Worm (Caenorhabditis elegans) whole organism, L2 larva: ENCODE measurements around the gene cht-2.

Experiments used
- C34F6.9 ChIP-seq: fragments of 150-350 bp; optimal IDR thresholded peaks from 2 replicates; lab custom pipeline; 2014; ENCODE audit warnings: missing biosample characterization, missing genetic modification characterization
- F13H6.1 ChIP-seq: sonication (generic microtip); optimal IDR thresholded peaks from 2 replicates; lab custom pipeline; 2016; ENCODE audit warnings: missing genetic modification characterization, missing compliant biosample characterization
- R02D3.7 ChIP-seq: fragments of 150-350 bp; optimal IDR thresholded peaks from 2 replicates; lab custom pipeline; 2014; ENCODE audit warnings: missing biosample characterization, missing genetic modification characterization
- ZK546.5 ChIP-seq: sonication (generic microtip); optimal IDR thresholded peaks from 2 replicates; lab custom pipeline; 2017; ENCODE audit warnings: missing biosample characterization, missing genetic modification characterization
- alr-1 ChIP-seq: fragments of 150-350 bp; optimal IDR thresholded peaks from 2 replicates; lab custom pipeline; 2014; ENCODE audit warnings: missing biosample characterization, missing genetic modification characterization
- aly-2 ChIP-seq: fragments of 150-350 bp; optimal IDR thresholded peaks from 2 replicates; lab custom pipeline; 2014; ENCODE audit warnings: missing biosample characterization, missing genetic modification characterization
- ama-1 ChIP-seq: fragments of 150-350 bp; optimal IDR thresholded peaks from 2 replicates; lab custom pipeline; 2018; ENCODE audit warnings: inconsistent platforms
- blmp-1 ChIP-seq: sonication (generic microtip); optimal IDR thresholded peaks from 2 replicates; lab custom pipeline; 2017; ENCODE audit warnings: missing genetic modification characterization, mild to moderate bottlenecking, missing compliant biosample characterization, antibody characterized with exemption, moderate library complexity; ENCODE audit not compliant: insufficient read depth
- ceh-16 ChIP-seq: fragments of 150-350 bp; optimal IDR thresholded peaks from 2 replicates; lab custom pipeline; 2014; ENCODE audit warnings: missing biosample characterization, missing genetic modification characterization
- ceh-82 ChIP-seq: fragments of 150-350 bp; optimal IDR thresholded peaks from 2 replicates; lab custom pipeline; 2014; ENCODE audit warnings: missing biosample characterization, missing genetic modification characterization
- crh-2 ChIP-seq: sonication (generic microtip); optimal IDR thresholded peaks from 2 replicates; lab custom pipeline; 2017; ENCODE audit warnings: missing biosample characterization, missing genetic modification characterization
- dmd-4 ChIP-seq: sonication (generic microtip); optimal IDR thresholded peaks from 2 replicates; lab custom pipeline; 2017; ENCODE audit warnings: missing biosample characterization, missing genetic modification characterization
- egl-27 ChIP-seq: sonication (generic microtip); optimal IDR thresholded peaks from 3 replicates; lab custom pipeline; 2017; ENCODE audit warnings: missing biosample characterization, missing genetic modification reagents, missing genetic modification characterization
- elt-1 ChIP-seq: fragments of 150-350 bp; optimal IDR thresholded peaks from 2 replicates; lab custom pipeline; 2014; ENCODE audit warnings: missing biosample characterization, missing genetic modification characterization
- elt-3 ChIP-seq: sonication (generic microtip); optimal IDR thresholded peaks from 2 replicates; lab custom pipeline; 2017; ENCODE audit warnings: missing biosample characterization, missing genetic modification characterization
- fos-1 ChIP-seq: fragments of 150-350 bp; optimal IDR thresholded peaks from 2 replicates; lab custom pipeline; 2014; ENCODE audit warnings: missing biosample characterization, missing genetic modification characterization
- gmeb-1 ChIP-seq: fragments of 150-350 bp; optimal IDR thresholded peaks from 2 replicates; lab custom pipeline; 2014; ENCODE audit warnings: missing biosample characterization, missing genetic modification characterization
- lin-11 ChIP-seq: fragments of 150-350 bp; sonication (generic microtip); optimal IDR thresholded peaks from 2 replicates; lab custom pipeline; 2014; ENCODE audit warnings: missing biosample characterization, missing genetic modification characterization, inconsistent platforms, mixed read lengths
- lin-13 ChIP-seq: fragments of 150-350 bp; optimal IDR thresholded peaks from 2 replicates; lab custom pipeline; 2014; ENCODE audit warnings: missing biosample characterization, missing genetic modification reagents, missing genetic modification characterization
- lin-39 ChIP-seq: fragments of 150-350 bp; optimal IDR thresholded peaks from 2 replicates; lab custom pipeline; 2014; ENCODE audit warnings: missing biosample characterization, missing genetic modification reagents, missing genetic modification characterization
- lsy-2 ChIP-seq, 2 experiments: fragments of 150-350 bp in 1 of 2; sonication (generic microtip) in 1 of 2; optimal IDR thresholded peaks; 2 replicates each; lab custom pipeline; 2014 to 2017; ENCODE audit warnings: missing biosample characterization in 2 of 2, missing genetic modification characterization in 2 of 2
- mab-5 ChIP-seq: fragments of 150-350 bp; optimal IDR thresholded peaks from 2 replicates; lab custom pipeline; 2014; ENCODE audit warnings: missing biosample characterization, missing genetic modification characterization
- mdl-1 ChIP-seq, 2 experiments: fragments of 150-350 bp in 1 of 2; sonication (generic microtip) in 1 of 2; optimal IDR thresholded peaks; 2 replicates each; lab custom pipeline; 2017; ENCODE audit warnings: missing biosample characterization in 2 of 2, missing genetic modification characterization in 2 of 2
- nhr-10 ChIP-seq: sonication (generic microtip); optimal IDR thresholded peaks from 2 replicates; lab custom pipeline; 2017; ENCODE audit warnings: missing biosample characterization, missing genetic modification characterization
- nhr-11 ChIP-seq: fragments of 150-350 bp; optimal IDR thresholded peaks from 2 replicates; lab custom pipeline; 2014; ENCODE audit warnings: missing biosample characterization, missing genetic modification characterization
- nhr-12 ChIP-seq: fragments of 150-350 bp; optimal IDR thresholded peaks from 2 replicates; lab custom pipeline; 2014; ENCODE audit warnings: missing biosample characterization, missing genetic modification characterization
- nhr-129 ChIP-seq: fragments of 150-350 bp; optimal IDR thresholded peaks from 2 replicates; lab custom pipeline; 2014; ENCODE audit warnings: missing biosample characterization, missing genetic modification characterization
- nhr-21 ChIP-seq: fragments of 150-350 bp; optimal IDR thresholded peaks from 2 replicates; lab custom pipeline; 2014; ENCODE audit warnings: missing biosample characterization, missing genetic modification characterization
- nhr-23 ChIP-seq: fragments of 150-350 bp; optimal IDR thresholded peaks from 2 replicates; lab custom pipeline; 2014; ENCODE audit warnings: missing biosample characterization, missing genetic modification reagents, missing genetic modification characterization
- nhr-25 ChIP-seq: fragments of 150-350 bp; sonication (generic microtip); optimal IDR thresholded peaks from 3 replicates; lab custom pipeline; 2014; ENCODE audit warnings: missing biosample characterization, missing genetic modification characterization
- nhr-6 ChIP-seq: fragments of 150-350 bp; optimal IDR thresholded peaks from 2 replicates; lab custom pipeline; 2014; ENCODE audit warnings: missing biosample characterization, missing genetic modification characterization
- nhr-77 ChIP-seq: fragments of 150-350 bp; optimal IDR thresholded peaks from 2 replicates; lab custom pipeline; 2014; ENCODE audit warnings: missing biosample characterization, missing genetic modification characterization
- peb-1 ChIP-seq: fragments of 150-350 bp; optimal IDR thresholded peaks from 2 replicates; lab custom pipeline; 2014; ENCODE audit warnings: missing biosample characterization, missing genetic modification characterization
- sem-4 ChIP-seq: fragments of 150-350 bp; optimal IDR thresholded peaks from 2 replicates; lab custom pipeline; 2014; ENCODE audit warnings: missing biosample characterization, missing genetic modification reagents, missing genetic modification characterization
- sma-3 ChIP-seq: sonication (generic microtip); optimal IDR thresholded peaks from 2 replicates; lab custom pipeline; 2016; ENCODE audit warnings: missing genetic modification reagents, missing genetic modification characterization, missing compliant biosample characterization
- sma-9 ChIP-seq, 2 experiments: fragments of 150-350 bp in 1 of 2; sonication (generic microtip) in 1 of 2; optimal IDR thresholded peaks; 2 replicates each; lab custom pipeline; 2014 to 2016; ENCODE audit warnings: missing genetic modification characterization in 2 of 2, mild to moderate bottlenecking in 1 of 2, missing biosample characterization in 1 of 2, missing compliant biosample characterization in 1 of 2, missing genetic modification reagents in 1 of 2, moderate library complexity in 1 of 2
- snpc-4 ChIP-seq: fragments of 150-350 bp; optimal IDR thresholded peaks from 2 replicates; lab custom pipeline; 2014; ENCODE audit warnings: missing biosample characterization, missing genetic modification characterization
- unc-39 ChIP-seq: fragments of 150-350 bp; optimal IDR thresholded peaks from 2 replicates; lab custom pipeline; 2014; ENCODE audit warnings: missing biosample characterization, missing genetic modification characterization
- unc-55 ChIP-seq: fragments of 150-350 bp; sonication (generic microtip); optimal IDR thresholded peaks from 3 replicates; lab custom pipeline; 2014; ENCODE audit warnings: missing biosample characterization, missing genetic modification reagents, missing genetic modification characterization
- unc-62 ChIP-seq: fragments of 150-350 bp; optimal IDR thresholded peaks from 2 replicates; lab custom pipeline; 2014; ENCODE audit warnings: missing biosample characterization, missing genetic modification reagents, missing genetic modification characterization
- zag-1 ChIP-seq: fragments of 150-350 bp; optimal IDR thresholded peaks from 2 replicates; lab custom pipeline; 2014; ENCODE audit warnings: missing biosample characterization, missing genetic modification characterization
- ztf-1 ChIP-seq: fragments of 200-800 bp; sonication (Bioruptor generic); conservative IDR thresholded peaks from 2 replicates; pipeline ENCODE4 v1.3.6; 2022; ENCODE audit warnings: missing genetic modification characterization, missing compliant biosample characterization
- ztf-11 ChIP-seq: sonication (generic microtip); optimal IDR thresholded peaks from 2 replicates; lab custom pipeline; 2017; ENCODE audit warnings: missing biosample characterization, missing genetic modification characterization

cht-2 gene

DNA sequence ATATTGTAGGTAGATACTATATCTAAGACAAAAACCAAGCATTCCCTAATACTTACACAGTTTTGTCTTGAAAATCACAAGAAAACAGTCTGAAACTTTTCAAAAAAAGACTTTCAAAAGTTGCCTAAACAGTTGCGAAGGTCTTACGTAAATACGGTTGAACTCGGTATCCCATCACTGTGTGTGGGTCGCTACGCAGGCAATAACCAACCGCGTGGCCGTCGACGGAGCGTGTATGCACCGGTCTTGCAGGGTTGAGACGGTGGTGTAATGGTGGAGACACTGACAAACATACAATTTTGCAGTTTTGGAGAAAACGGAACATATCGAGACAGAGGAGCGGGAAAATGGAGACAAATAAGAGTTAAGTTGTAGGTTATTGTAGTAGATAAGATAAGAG, 40.5 kb downstream of the cht-2 start, which contains the start of gene iff-2 (continued):
- TF ChIP-seq ztf-11 (tag; lab: Kevin White, UChicago) (peak; percentile 37), ceh-16 (peak; percentile 99), fos-1 (peak; percentile 99), zag-1 (tag; lab: Kevin White, UChicago) (peak; percentile 99), R02D3.7 (tag; lab: Kevin White, UChicago) (peak; percentile 68), mab-5 (tag; lab: Kevin White, UChicago) (peak; percentile 97), nhr-10 (peak; percentile 92), dmd-4 (tag; lab: Kevin White, UChicago) (no peak), lin-39 (no peak)

DNA sequence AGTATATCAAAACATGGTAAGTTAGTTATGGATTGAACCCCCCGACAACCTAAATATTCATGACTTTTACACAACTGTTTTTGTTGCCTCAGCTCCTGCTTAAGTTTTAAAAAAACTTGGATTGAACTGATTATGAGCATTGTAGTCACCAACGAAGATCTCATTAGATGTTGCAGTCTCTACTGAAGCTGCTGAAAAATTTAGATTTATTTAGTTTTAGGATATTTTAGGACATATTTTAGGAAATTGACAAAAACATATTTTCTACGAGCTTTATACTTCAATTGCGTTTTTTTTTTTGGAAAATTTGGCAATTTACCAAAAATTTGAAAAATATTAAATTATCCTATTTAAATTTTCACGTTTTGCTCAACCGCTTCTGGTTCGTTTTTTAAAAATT, 41.3 kb downstream of the cht-2 start, which contains the start of gene F54C9.14:
F54C9.14 (plus strand) TSS at position 301 of the 400 bp plus-strand sequence.
- no peak for TF ChIP-seq nhr-21 (tag; lab: Kevin White, UChicago)
- TF ChIP-seq sma-3, result no peak
- no peak for TF ChIP-seq ama-1
- TF ChIP-seq R02D3.7 (tag; lab: Kevin White, UChicago), result no peak
- no peak for TF ChIP-seq nhr-25 (tag; lab: Kevin White, UChicago)
- no peak for TF ChIP-seq crh-2 (tag; lab: Kevin White, UChicago)
- no peak for TF ChIP-seq elt-3 (tag; lab: Kevin White, UChicago)
- no peak for TF ChIP-seq peb-1 (tag; lab: Kevin White, UChicago)

DNA sequence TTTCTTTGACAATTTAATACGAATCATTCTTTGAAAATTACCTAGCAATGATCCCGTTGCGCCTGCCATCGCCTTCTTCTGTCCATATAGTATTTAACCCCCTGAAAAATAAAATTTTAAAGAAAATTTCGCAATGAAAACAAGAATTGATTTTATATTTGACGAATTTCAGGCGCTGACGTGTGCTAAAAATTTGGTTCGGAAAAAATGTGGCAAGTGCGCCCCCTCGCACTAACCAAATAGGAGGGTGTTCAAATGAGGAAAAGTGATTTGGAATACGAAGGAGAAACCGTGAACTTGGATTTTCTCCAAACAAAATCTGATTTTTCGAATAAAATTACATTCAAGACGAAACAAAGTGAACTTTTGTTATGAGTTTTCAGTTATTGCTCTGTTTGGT, 45.3 kb downstream of the cht-2 start, which contains the start of gene stc-1:
stc-1 (minus strand) TSS at position 101 of the 400 bp plus-strand sequence.
- TF ChIP-seq gmeb-1 (tag; lab: Kevin White, UChicago) (peak; percentile 84), ceh-82 (tag; lab: Kevin White, UChicago) (no peak), unc-55 (GFP tag; lab: Kevin White, UChicago) (peak; percentile 41), lsy-2 (tag; optimal IDR thresholded peaks at IDR 0.05; lab: Kevin White, UChicago) (peak in 1 of 2 experiments; percentile 58), crh-2 (tag; lab: Kevin White, UChicago) (peak; percentile 43), nhr-129 (tag; lab: Kevin White, UChicago) (peak; percentile 23), C34F6.9 (tag; lab: Kevin White, UChicago) (peak; percentile 36), sma-3 (peak; percentile 13), nhr-21 (tag; lab: Kevin White, UChicago) (no peak), nhr-25 (tag; lab: Kevin White, UChicago) (no peak)

DNA sequence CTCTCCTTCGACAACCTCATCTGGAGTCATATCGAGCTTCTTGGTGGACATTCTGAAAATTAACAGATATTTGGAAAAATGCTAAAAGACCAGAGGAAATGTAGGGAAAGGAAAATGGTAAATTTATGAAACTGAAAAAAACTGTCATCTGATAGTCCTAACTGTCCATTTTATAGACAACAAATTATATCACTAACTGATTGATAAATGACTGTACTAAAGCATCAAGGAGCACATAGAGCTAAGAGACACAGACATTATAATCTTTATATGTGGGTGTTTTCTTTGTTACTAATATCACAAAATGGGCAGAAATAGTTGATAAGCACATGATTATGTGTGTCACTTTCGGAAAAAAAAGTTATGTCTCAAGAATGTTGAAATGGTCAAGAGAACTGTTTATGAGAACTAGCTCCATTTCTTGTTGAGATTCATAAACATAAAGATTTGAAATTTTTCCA, 46.1 kb downstream of the cht-2 start, which contains the start of gene F54C9.3:
F54C9.3 (minus strand) TSS at position 51 of the 461 bp plus-strand sequence.
- TF ChIP-seq aly-2 (tag; lab: Kevin White, UChicago), result no peak
- TF ChIP-seq dmd-4 (tag; lab: Kevin White, UChicago), result no peak
- TF ChIP-seq mab-5 (tag; lab: Kevin White, UChicago), result no peak
- no peak for TF ChIP-seq elt-1 (tag; lab: Kevin White, UChicago)
- TF ChIP-seq crh-2 (tag; lab: Kevin White, UChicago), result peak; percentile 54
- TF ChIP-seq egl-27 (tag; lab: Kevin White, UChicago), result no peak
- TF ChIP-seq alr-1 (tag; lab: Kevin White, UChicago), result no peak
- TF ChIP-seq ztf-11 (tag; lab: Kevin White, UChicago), result no peak
- no peak for TF ChIP-seq lin-11 (tag; lab: Kevin White, UChicago)
- TF ChIP-seq lsy-2 (tag; optimal IDR thresholded peaks at IDR 0.05; lab: Kevin White, UChicago), result peak in 1 of 2 experiments; percentile 11
- TF ChIP-seq nhr-77 (tag; lab: Kevin White, UChicago), result no peak
- TF ChIP-seq peb-1 (tag; lab: Kevin White, UChicago), result no peak
- peak; percentile 13 for TF ChIP-seq sma-9 (GFP tag; optimal IDR thresholded peaks at IDR 0.05; lab: Kevin White, UChicago)
- TF ChIP-seq sma-9 (tag; optimal IDR thresholded peaks at IDR 0.05; lab: Kevin White, UChicago), result no peak
- no peak for TF ChIP-seq nhr-21 (tag; lab: Kevin White, UChicago)
- no peak for TF ChIP-seq unc-62
- no peak for TF ChIP-seq blmp-1
- no peak for TF ChIP-seq nhr-11
- no peak for TF ChIP-seq nhr-6 (tag; lab: Kevin White, UChicago)
- TF ChIP-seq fos-1, result peak; percentile 98
- no peak for TF ChIP-seq nhr-10
- no peak for TF ChIP-seq unc-39 (tag; lab: Kevin White, UChicago)
- no peak for TF ChIP-seq ztf-1 (GFP tag; lab: Robert Waterston, UW)
- no peak for TF ChIP-seq ceh-16
- peak; percentile 41 for TF ChIP-seq gmeb-1 (tag; lab: Kevin White, UChicago)
- no peak for TF ChIP-seq lin-39
- TF ChIP-seq zag-1 (tag; lab: Kevin White, UChicago), result no peak
- no peak for TF ChIP-seq ZK546.5
- TF ChIP-seq lin-13, result no peak
- no peak for TF ChIP-seq sem-4 (tag; lab: Kevin White, UChicago)
- TF ChIP-seq nhr-25 (tag; lab: Kevin White, UChicago), result no peak
- TF ChIP-seq ama-1, result no peak
- no peak for TF ChIP-seq nhr-12 (tag; lab: Kevin White, UChicago)
- no peak for TF ChIP-seq mdl-1 (tag; optimal IDR thresholded peaks at IDR 0.05; lab: Kevin White, UChicago)
- no peak for TF ChIP-seq ceh-82 (tag; lab: Kevin White, UChicago)
- peak; percentile 46 for TF ChIP-seq F13H6.1 (tag; lab: Kevin White, UChicago)
- TF ChIP-seq nhr-23, result no peak
- TF ChIP-seq nhr-129 (tag; lab: Kevin White, UChicago), result no peak
- TF ChIP-seq snpc-4 (tag; lab: Kevin White, UChicago), result no peak
